Worm (Caenorhabditis elegans): ENCODE measurements around the gene snr-1.

Gene snr-1

DNA sequence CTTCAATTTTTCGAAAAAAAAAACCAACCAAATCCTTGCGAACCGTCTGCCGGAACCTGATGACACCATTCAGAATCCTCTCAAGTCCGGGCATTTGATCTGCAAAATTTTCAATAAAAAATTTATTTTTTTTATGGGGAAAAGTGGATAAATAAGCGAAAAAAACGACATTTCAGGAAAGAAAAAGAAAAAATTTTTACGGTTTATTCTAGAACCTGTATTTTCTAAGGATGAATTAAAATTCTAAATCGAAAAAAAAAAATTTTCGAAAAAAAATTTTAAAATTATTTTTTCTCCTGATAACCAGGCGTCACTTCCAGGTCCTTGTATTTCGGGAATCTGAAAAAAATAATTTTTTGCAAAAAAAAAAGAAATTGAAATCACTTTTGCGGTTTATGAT lies 12.3 kb downstream of the snr-1 start, which contains the start of gene bca-2:
TSS of gene bca-2 (minus strand) at position 101 of the 400 bp plus-strand sequence.
- no peak for TF ChIP-seq ceh-32 (tag; optimal IDR thresholded peaks at IDR 0.05; ENCODE audit: poor library complexity)
- TF ChIP-seq nhr-41 (GFP tag; IDR thresholded peaks at IDR 0.05), result no peak
- no peak for TF ChIP-seq R02D3.7 (tag; optimal IDR thresholded peaks at IDR 0.05)

DNA sequence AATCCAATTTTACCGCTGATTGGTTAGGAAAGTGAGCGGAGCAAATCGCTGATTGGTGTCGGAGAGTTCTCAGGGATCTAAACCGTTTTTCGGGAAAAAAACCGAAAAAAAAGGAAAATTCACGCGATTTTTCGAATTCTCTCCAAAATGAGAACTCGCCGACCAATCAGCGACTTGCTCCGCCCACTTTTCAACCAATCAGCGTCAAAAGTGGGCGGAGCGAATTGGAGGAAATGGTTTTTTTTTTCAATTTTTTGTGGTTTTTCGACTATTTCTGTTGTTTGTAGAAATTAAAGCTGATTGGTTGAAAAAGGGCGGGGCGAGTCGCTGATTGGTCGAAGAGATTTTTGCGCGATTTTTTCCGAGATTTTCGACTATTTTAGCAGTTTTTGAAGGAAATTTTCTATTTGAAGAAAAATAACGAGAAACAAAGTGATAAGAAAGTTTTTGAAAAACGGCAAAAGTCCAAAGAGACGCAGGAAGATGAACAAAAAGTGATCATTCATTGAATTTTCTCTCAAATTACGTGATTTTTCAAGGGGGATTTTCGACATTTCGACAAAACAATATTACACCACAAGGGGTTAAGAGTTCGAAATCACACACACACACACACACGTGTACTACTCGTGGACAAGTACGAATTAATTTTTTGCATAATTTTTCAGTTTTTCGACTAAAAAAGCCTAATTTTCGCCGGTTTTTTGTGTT lies 12.9 kb downstream of the snr-1 start:
- TF ChIP-seq hif-1 (tag; optimal IDR thresholded peaks at IDR 0.05) (peak in 1 of 2 experiments; percentile 70), hlh-30 (tag; optimal IDR thresholded peaks at IDR 0.05; ENCODE audit: insufficient read depth) (peak; percentile 30), aha-1 (tag) (peak; percentile 88), aly-2 (tag; optimal IDR thresholded peaks at IDR 0.05) (no peak), nhr-28 (tag; optimal IDR thresholded peaks at IDR 0.05) (peak; percentile 4), pqm-1 (tag; optimal IDR thresholded peaks at IDR 0.05) (no peak), daf-16 (GFP tag; optimal IDR thresholded peaks at IDR 0.05) (no peak), daf-16 (tag; optimal IDR thresholded peaks at IDR 0.05) (peak; percentile 16)

DNA sequence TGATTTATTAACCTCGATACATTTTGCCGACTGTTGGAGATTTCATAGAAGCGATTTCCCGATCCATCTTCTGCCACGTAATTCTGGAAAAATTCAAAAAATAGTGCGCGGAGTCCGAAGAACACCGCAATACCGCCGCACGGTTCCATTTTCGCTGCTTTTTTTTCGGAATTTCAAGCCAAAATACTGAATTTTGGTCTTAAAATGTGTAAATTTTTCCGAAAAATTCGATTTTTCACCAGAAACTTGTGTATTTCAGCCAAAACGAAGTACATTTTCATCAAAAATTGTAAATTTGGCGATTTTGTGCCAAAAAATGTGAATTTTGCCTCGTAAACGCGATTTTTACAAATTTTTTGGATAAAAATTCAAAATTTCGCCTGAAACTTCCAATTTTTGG lies 15.3 kb downstream of the snr-1 start:
- TF ChIP-seq aha-1 (tag) (peak; percentile 77), madf-5 (GFP tag; IDR thresholded peaks at IDR 0.05) (no peak), unc-62 (GFP tag; optimal IDR thresholded peaks at IDR 0.05 in 1 of 2) (peak in 1 of 2 experiments; percentile 50), unc-62 (tag; optimal IDR thresholded peaks at IDR 0.05) (no peak)

DNA sequence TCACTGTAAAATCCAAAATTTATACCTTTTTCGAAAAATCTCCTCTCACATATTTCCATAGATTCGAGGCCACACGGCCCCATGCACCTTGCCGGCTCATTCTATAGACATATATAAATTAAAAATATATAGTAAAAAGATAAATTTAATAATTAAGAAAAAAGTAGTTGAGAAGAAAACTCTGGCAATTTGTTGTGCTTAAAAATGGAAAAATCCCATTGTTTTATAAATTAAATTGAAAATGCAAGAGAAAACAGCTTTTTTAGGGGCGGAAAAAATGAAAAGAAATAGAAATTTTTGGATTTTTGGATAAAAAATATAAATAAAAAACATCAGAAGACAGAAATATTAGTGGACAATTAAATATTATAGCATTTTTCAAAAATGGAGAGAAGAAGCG lies 15.8 kb downstream of the snr-1 start, which contains the start of gene Y116A8C.30:
TSS of gene Y116A8C.30 (minus strand) at position 101 of the 400 bp plus-strand sequence.
- TF ChIP-seq attf-4 (tag; optimal IDR thresholded peaks at IDR 0.05) (no peak), dve-1 (tag; optimal IDR thresholded peaks at IDR 0.05; ENCODE audit: insufficient read depth) (no peak), unc-39 (tag; optimal IDR thresholded peaks at IDR 0.05) (no peak), ZK546.5 (tag; optimal IDR thresholded peaks at IDR 0.05) (no peak), sdz-12 (GFP tag; optimal IDR thresholded peaks at IDR 0.05) (no peak), ZK337.2 (GFP tag; IDR thresholded peaks at IDR 0.05) (no peak)

DNA sequence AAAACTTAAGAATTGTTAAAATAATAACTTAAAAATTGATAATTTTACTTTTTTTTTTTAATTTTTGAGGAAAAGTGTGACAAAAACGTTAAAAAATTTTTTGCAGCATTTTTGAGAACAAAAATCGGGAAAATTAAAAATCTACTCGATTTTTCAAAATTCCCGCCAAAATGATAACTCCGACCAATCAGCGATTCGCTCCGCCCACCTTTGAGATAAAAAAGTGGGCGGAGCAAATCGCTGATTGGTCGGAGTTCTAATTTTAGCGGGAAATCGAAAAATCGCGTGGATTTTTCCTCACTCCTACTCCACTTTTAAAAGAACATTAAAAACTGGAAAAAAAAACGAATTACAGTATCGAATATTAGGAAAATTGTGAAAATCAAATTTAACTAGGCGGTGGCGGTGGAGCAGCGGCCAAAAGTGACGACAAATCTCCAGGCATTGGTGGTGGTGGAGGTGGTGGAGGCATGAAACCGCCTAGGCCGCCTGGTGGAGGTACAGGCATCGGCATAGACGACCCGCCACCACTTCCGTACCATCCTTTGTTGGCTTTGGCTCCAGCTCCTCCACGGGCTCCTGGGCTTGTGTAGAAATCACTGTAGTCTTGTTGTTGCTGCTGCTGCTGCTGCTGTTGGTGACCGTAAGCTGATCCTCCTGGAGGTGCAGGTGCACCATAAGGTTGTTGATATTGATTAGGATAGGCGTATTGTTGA lies 16.5 kb downstream of the snr-1 start:
- TF ChIP-seq mdt-29 (GFP tag; IDR thresholded peaks at IDR 0.05) (no peak), daf-8 (GFP tag; IDR thresholded peaks at IDR 0.05) (no peak), set-16 (GFP tag; IDR thresholded peaks at IDR 0.05) (peak; percentile 78), dpl-1 (GFP tag; optimal IDR thresholded peaks at IDR 0.05) (peak; percentile 5), F10B5.3 (tag; optimal IDR thresholded peaks at IDR 0.05) (no peak), nhr-41 (GFP tag; IDR thresholded peaks at IDR 0.05) (no peak), hif-1 (tag; optimal IDR thresholded peaks at IDR 0.05) (no peak), lin-15B (tag; optimal IDR thresholded peaks at IDR 0.05) (no peak), F44E2.7 (GFP tag; IDR thresholded peaks at IDR 0.05) (no peak), dmd-9 (GFP tag; IDR thresholded peaks at IDR 0.05) (no peak), egl-43 (GFP tag; IDR thresholded peaks at IDR 0.05) (0 out of 2 replicates have a peak, but pooled peaks have one; percentile 26), lin-13 (GFP tag; optimal IDR thresholded peaks at IDR 0.05) (no peak), hmg-1.1 (GFP tag; IDR thresholded peaks at IDR 0.05) (no peak), ceh-62 (tag; optimal IDR thresholded peaks at IDR 0.05) (no peak), daf-16 (GFP tag; optimal IDR thresholded peaks at IDR 0.05) (no peak), daf-16 (tag; optimal IDR thresholded peaks at IDR 0.05) (no peak), hlh-30 (tag; optimal IDR thresholded peaks at IDR 0.05; ENCODE audit: insufficient read depth) (no peak), unc-62 (GFP tag; optimal IDR thresholded peaks at IDR 0.05 in 1 of 2) (no peak), unc-62 (tag; optimal IDR thresholded peaks at IDR 0.05) (no peak), nhr-11 (tag; optimal IDR thresholded peaks at IDR 0.05) (no peak)

Data from whole organism, L4 larva.